Fruit fly (Drosophila melanogaster): ENCODE measurements around the gene up.

The up gene

DNA sequence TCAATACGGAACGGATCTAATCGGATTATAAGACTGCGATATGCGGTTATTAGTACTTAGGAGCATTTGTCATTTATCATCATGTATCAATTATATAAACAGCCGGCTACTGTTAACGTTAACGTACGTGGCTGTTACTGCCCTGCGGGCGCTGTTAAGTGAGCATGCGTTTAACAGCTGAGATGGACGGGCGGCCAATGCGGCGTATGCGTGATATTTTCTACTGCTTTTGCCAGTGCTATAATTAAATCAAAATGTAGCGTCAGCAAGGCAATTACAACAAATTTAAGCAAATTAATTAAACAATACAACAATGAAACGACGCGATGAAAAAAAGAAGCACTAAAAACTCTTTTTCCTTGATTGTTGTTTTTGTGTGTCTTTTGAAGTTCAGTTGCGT is 35.2 kb upstream of the up start:
- no peak for TF ChIP-seq tj (GFP tag; optimal IDR thresholded peaks at IDR 0.05)
- no peak for TF ChIP-seq toe (GFP tag; optimal IDR thresholded peaks at IDR 0.05)
- no peak for TF ChIP-seq CG5204 (GFP tag; optimal IDR thresholded peaks at IDR 0.05)
- TF ChIP-seq CG1620 (GFP tag; optimal IDR thresholded peaks at IDR 0.05): no peak
- TF ChIP-seq cic (GFP tag; optimal IDR thresholded peaks at IDR 0.05): no peak
- no peak for TF ChIP-seq Mnt (GFP tag; optimal IDR thresholded peaks at IDR 0.05)
- no peak for TF ChIP-seq bab1 (GFP tag; optimal IDR thresholded peaks at IDR 0.05)
- no peak for TF ChIP-seq Crg-1 (GFP tag; optimal IDR thresholded peaks at IDR 0.05)
- no peak for TF ChIP-seq CG14711 (tag; optimal IDR thresholded peaks at IDR 0.05)
- TF ChIP-seq CG7045 (GFP tag; optimal IDR thresholded peaks at IDR 0.05): no peak
- no peak for TF ChIP-seq kay (GFP tag; ENCODE audit: borderline replicate concordance)
- TF ChIP-seq cnc (optimal IDR thresholded peaks at IDR 0.05): no peak
- no peak for TF ChIP-seq CG11617 (GFP tag; optimal IDR thresholded peaks at IDR 0.05)
- no peak for TF ChIP-seq CG7101 (tag; optimal IDR thresholded peaks at IDR 0.05)
- TF ChIP-seq CG33017 (tag; optimal IDR thresholded peaks at IDR 0.05): no peak
- no peak for TF ChIP-seq Hr96 (GFP tag; optimal IDR thresholded peaks at IDR 0.05)

DNA sequence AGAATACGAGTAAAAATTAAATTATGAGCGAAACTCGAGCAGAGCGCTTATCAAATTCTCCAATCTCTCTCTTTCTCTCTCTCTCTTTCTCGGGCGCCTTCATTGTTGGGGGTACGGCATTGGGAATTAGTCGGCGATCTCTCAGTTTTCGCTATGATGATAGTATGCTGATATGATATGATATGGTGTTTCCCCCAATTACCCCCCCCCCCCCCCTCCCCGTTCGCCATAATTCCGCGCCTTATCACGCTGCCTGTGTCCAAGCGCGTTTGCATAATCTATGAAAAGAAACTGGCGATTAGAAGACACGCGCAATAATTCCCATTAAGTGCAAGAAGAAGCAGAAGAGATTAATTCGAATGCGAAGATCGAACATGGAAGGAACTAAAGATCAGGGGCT is 34.4 kb upstream of the up start:
- TF ChIP-seq cnc (optimal IDR thresholded peaks at IDR 0.05): no peak
- no peak for TF ChIP-seq pad (GFP tag; optimal IDR thresholded peaks at IDR 0.05)
- TF ChIP-seq CG7101 (tag; optimal IDR thresholded peaks at IDR 0.05): no peak
- TF ChIP-seq cic (GFP tag; optimal IDR thresholded peaks at IDR 0.05): no peak
- TF ChIP-seq Crg-1 (GFP tag; optimal IDR thresholded peaks at IDR 0.05): no peak
- TF ChIP-seq toe (GFP tag; optimal IDR thresholded peaks at IDR 0.05): no peak
- TF ChIP-seq ovo (GFP tag; optimal IDR thresholded peaks at IDR 0.05): no peak
- TF ChIP-seq Hr96 (GFP tag; optimal IDR thresholded peaks at IDR 0.05): no peak
- no peak for TF ChIP-seq CG14711 (tag; optimal IDR thresholded peaks at IDR 0.05)
- no peak for TF ChIP-seq CG11617 (GFP tag; optimal IDR thresholded peaks at IDR 0.05)
- no peak for TF ChIP-seq CG33017 (tag; optimal IDR thresholded peaks at IDR 0.05)
- TF ChIP-seq kay (GFP tag; ENCODE audit: borderline replicate concordance): no peak

- TF ChIP-seq Hr96 (GFP tag; optimal IDR thresholded peaks at IDR 0.05) (no peak), CG1620 (GFP tag; optimal IDR thresholded peaks at IDR 0.05) (no peak), tj (GFP tag; optimal IDR thresholded peaks at IDR 0.05) (peak; percentile 45), Crg-1 (GFP tag; optimal IDR thresholded peaks at IDR 0.05) (no peak), CG7101 (tag; optimal IDR thresholded peaks at IDR 0.05) (no peak), cic (GFP tag; optimal IDR thresholded peaks at IDR 0.05) (no peak), toe (GFP tag; optimal IDR thresholded peaks at IDR 0.05) (no peak), ovo (GFP tag; optimal IDR thresholded peaks at IDR 0.05) (no peak)
These were observed 32.6 kb upstream of the up start for dm6 chrX:13635000-13635368.

DNA sequence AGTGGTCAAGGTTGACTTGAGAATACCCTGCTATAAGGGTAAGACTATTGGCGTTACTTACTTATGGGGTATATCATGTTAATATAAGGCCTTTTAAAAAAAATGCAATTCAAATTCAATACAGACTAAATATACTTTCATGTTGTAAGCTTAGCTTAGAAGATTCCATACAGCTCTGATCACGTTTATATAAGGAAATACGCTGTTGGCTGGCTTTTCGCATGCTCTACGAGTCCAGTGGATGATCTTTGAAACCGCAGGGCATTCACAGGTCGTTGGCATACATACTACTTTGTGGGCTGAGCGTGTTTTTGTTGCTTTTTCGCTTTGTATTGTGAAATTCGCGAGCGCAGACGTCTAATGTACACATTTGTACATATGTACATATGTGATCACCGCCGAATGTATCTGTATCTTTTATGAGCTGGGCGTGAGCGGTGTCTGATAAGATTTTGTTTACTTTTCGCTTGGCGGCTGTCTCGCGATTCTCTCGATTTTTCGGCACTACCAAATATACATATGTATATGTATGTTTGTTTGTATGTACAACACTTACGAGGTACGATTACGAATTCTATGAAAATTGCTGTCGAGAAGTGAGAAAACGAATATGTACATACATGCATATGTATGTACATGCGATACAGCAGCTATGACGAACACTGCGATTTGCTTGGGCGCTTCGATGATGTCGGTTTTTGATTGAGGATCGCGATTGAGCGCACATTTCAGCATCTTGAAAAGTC is 32.0 kb upstream of the up start:
- TF ChIP-seq bab1 (GFP tag; optimal IDR thresholded peaks at IDR 0.05) (peak; percentile 81), Clk (GFP tag; optimal IDR thresholded peaks at IDR 0.05) (no peak), CG1620 (GFP tag; optimal IDR thresholded peaks at IDR 0.05) (no peak), cic (GFP tag; optimal IDR thresholded peaks at IDR 0.05) (peak; percentile 5), ovo (GFP tag; optimal IDR thresholded peaks at IDR 0.05) (peak; percentile 33), CG33017 (tag; optimal IDR thresholded peaks at IDR 0.05) (peak; percentile 16), tj (GFP tag; optimal IDR thresholded peaks at IDR 0.05) (peak; percentile 53), CG14711 (tag; optimal IDR thresholded peaks at IDR 0.05) (peak; percentile 38), kay (GFP tag; ENCODE audit: borderline replicate concordance) (peak; percentile 4), cnc (optimal IDR thresholded peaks at IDR 0.05) (no peak), Hr96 (GFP tag; optimal IDR thresholded peaks at IDR 0.05) (peak; percentile 58), CG7101 (tag; optimal IDR thresholded peaks at IDR 0.05) (peak; percentile 58), pad (GFP tag; optimal IDR thresholded peaks at IDR 0.05) (peak; percentile 15), toe (GFP tag; optimal IDR thresholded peaks at IDR 0.05) (no peak), CG11617 (GFP tag; optimal IDR thresholded peaks at IDR 0.05) (peak; percentile 14), CG5204 (GFP tag; optimal IDR thresholded peaks at IDR 0.05) (peak; percentile 32)

DNA sequence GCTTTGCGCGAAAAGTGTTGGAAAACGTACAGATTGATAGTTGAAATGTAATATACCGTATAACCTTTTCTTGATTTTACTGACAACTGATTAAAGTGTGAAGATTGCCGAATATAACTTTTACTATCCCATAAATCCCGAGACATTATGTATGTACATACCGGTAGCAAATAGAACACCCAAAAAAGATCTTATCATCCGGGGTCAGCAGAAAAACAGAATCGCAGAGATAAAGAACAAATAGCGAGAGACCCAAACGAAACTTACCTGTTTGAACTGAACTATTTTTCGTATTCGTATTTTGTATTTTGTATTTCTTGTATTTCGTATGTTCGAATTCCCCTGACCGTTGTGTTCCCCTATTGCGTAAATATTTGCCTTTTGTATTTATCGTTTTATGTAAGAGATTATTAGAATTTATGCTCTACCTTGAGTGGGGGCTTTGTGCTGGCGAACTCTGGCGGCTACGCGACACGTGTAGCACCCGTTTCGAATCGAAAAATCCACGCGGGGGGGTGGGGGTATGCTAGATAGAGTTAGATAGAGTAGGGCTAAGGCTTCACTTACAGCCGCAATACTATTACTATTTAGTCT is 31.0 kb upstream of the up start:
- TF ChIP-seq CG7101 (tag; optimal IDR thresholded peaks at IDR 0.05) (no peak), tj (GFP tag; optimal IDR thresholded peaks at IDR 0.05) (no peak), kay (GFP tag; ENCODE audit: borderline replicate concordance) (no peak), ovo (GFP tag; optimal IDR thresholded peaks at IDR 0.05) (no peak), CG5204 (GFP tag; optimal IDR thresholded peaks at IDR 0.05) (no peak), CG33017 (tag; optimal IDR thresholded peaks at IDR 0.05) (no peak), cic (GFP tag; optimal IDR thresholded peaks at IDR 0.05) (no peak), Mnt (GFP tag; optimal IDR thresholded peaks at IDR 0.05) (no peak), cnc (optimal IDR thresholded peaks at IDR 0.05) (no peak), CG11617 (GFP tag; optimal IDR thresholded peaks at IDR 0.05) (no peak), Clk (GFP tag; optimal IDR thresholded peaks at IDR 0.05) (no peak), pad (GFP tag; optimal IDR thresholded peaks at IDR 0.05) (no peak), bab1 (GFP tag; optimal IDR thresholded peaks at IDR 0.05) (no peak), Hr96 (GFP tag; optimal IDR thresholded peaks at IDR 0.05) (no peak), CG1620 (GFP tag; optimal IDR thresholded peaks at IDR 0.05) (no peak), CG12768 (GFP tag; optimal IDR thresholded peaks at IDR 0.05) (no peak), Crg-1 (GFP tag; optimal IDR thresholded peaks at IDR 0.05) (no peak), CG14711 (tag; optimal IDR thresholded peaks at IDR 0.05) (no peak), CG7045 (GFP tag; optimal IDR thresholded peaks at IDR 0.05) (no peak), toe (GFP tag; optimal IDR thresholded peaks at IDR 0.05) (no peak)

DNA sequence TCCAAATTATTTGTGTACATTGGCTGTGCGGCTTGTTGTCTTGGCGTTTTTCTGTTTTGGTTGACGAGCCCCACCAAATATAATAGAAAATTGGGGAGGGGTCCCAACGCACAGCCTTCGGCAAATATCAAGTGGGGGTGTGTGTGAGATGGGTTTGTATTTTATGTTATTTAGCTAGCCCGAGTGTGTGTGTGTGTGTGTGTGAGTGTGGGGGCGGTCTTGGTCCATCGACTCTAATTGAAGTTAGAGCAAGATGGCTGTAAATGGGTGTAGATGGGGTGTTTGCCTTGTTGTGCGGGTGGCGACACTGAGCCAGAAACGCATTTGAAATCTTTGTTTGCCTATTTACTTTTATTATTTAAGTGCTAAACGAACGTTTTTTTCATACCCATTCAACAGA is 30.2 kb upstream of the up start:
- TF ChIP-seq cic (GFP tag; optimal IDR thresholded peaks at IDR 0.05) (no peak), Mnt (GFP tag; optimal IDR thresholded peaks at IDR 0.05) (no peak), cnc (optimal IDR thresholded peaks at IDR 0.05) (no peak), pad (GFP tag; optimal IDR thresholded peaks at IDR 0.05) (no peak), Hr96 (GFP tag; optimal IDR thresholded peaks at IDR 0.05) (no peak), kay (GFP tag; ENCODE audit: borderline replicate concordance) (no peak), bab1 (GFP tag; optimal IDR thresholded peaks at IDR 0.05) (no peak), ovo (GFP tag; optimal IDR thresholded peaks at IDR 0.05) (no peak), CG11617 (GFP tag; optimal IDR thresholded peaks at IDR 0.05) (no peak), tj (GFP tag; optimal IDR thresholded peaks at IDR 0.05) (no peak), CG33017 (tag; optimal IDR thresholded peaks at IDR 0.05) (no peak), CG12768 (GFP tag; optimal IDR thresholded peaks at IDR 0.05) (no peak)

All from whole organism, adult.